Worm (Caenorhabditis elegans): ENCODE measurements around the gene C03A3.1.

The C03A3.1 gene

DNA sequence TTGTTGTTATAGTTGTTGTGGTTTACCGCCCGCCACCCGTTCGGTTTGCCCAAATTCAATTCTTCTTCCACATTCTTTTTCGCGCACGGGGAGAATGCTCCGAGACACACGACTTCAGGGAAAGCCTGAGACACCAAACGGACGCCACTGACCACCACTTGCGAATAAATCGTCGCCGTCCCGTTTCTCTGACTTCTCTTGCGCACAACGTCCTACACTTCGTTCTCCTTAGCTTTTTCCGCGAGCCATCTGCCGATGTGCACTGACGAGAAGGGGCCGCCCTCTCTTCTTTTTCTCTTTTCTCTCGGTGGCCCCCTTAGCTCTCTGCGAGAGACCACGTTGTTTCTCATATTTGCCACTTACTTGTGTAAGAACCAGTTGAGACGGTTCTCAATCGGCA lies at the start of gene C03A3.1:
TSS of gene C03A3.1 (plus strand) at position 291 of the 400 bp plus-strand sequence.
- TF ChIP-seq pqm-1 (tag; optimal IDR thresholded peaks at IDR 0.05) (no peak), nfya-1 (tag; optimal IDR thresholded peaks at IDR 0.05) (no peak), ceh-2 (tag; optimal IDR thresholded peaks at IDR 0.05) (peak; percentile 12), fkh-6 (tag; optimal IDR thresholded peaks at IDR 0.05) (no peak), pag-3 (tag; optimal IDR thresholded peaks at IDR 0.05; ENCODE audit: borderline replicate concordance) (no peak), dmd-4 (tag; optimal IDR thresholded peaks at IDR 0.05; ENCODE audit: borderline replicate concordance) (no peak), T23F11.4 (GFP tag; optimal IDR thresholded peaks at IDR 0.05) (no peak), ceh-24 (tag; optimal IDR thresholded peaks at IDR 0.05) (no peak), ceh-6 (GFP tag; optimal IDR thresholded peaks at IDR 0.05) (no peak), ceh-31 (tag; optimal IDR thresholded peaks at IDR 0.05) (peak; percentile 75), tbx-2 (tag; optimal IDR thresholded peaks at IDR 0.05) (peak; percentile 49), K09A11.1 (tag; optimal IDR thresholded peaks at IDR 0.05; ENCODE audit: insufficient read depth) (no peak), ztf-16 (tag; optimal IDR thresholded peaks at IDR 0.05) (no peak), sox-4 (tag; optimal IDR thresholded peaks at IDR 0.05) (no peak), ahr-1 (tag; optimal IDR thresholded peaks at IDR 0.05) (no peak), ceh-18 (tag; optimal IDR thresholded peaks at IDR 0.05) (peak; percentile 1), madf-2 (tag; optimal IDR thresholded peaks at IDR 0.05) (no peak), ceh-30 (tag; optimal IDR thresholded peaks at IDR 0.05) (no peak), pros-1 (tag; optimal IDR thresholded peaks at IDR 0.05) (no peak), ceh-48 (tag; optimal IDR thresholded peaks at IDR 0.05) (no peak), npax-4 (tag; optimal IDR thresholded peaks at IDR 0.05) (no peak), unc-42 (tag; optimal IDR thresholded peaks at IDR 0.05) (peak; percentile 51), hlh-30 (tag; optimal IDR thresholded peaks at IDR 0.05; ENCODE audit: insufficient read depth) (no peak), ama-1 (optimal IDR thresholded peaks at IDR 0.05) (no peak), ceh-19 (GFP tag; optimal IDR thresholded peaks at IDR 0.05) (peak; percentile 39), K02D7.2 (tag; optimal IDR thresholded peaks at IDR 0.05) (no peak), hlh-13 (GFP tag; optimal IDR thresholded peaks at IDR 0.05) (no peak), sox-2 (GFP tag; IDR thresholded peaks at IDR 0.05) (no peak), ets-4 (tag; optimal IDR thresholded peaks at IDR 0.05) (no peak), pha-4 (tag; optimal IDR thresholded peaks at IDR 0.05) (no peak), nhr-11 (tag; optimal IDR thresholded peaks at IDR 0.05) (no peak), lin-11 (tag; optimal IDR thresholded peaks at IDR 0.05) (no peak), rnt-1 (tag; optimal IDR thresholded peaks at IDR 0.05) (peak; percentile 49), pax-1 (tag; optimal IDR thresholded peaks at IDR 0.05) (no peak), pat-9 (tag; optimal IDR thresholded peaks at IDR 0.05) (no peak), unc-55 (GFP tag; optimal IDR thresholded peaks at IDR 0.05) (no peak), unc-86 (tag; optimal IDR thresholded peaks at IDR 0.05) (no peak), Y22D7AL.16 (tag; optimal IDR thresholded peaks at IDR 0.05) (no peak), lim-6 (tag; optimal IDR thresholded peaks at IDR 0.05) (no peak), ref-2 (tag; optimal IDR thresholded peaks at IDR 0.05) (peak; percentile 16), sdc-2 (tag; optimal IDR thresholded peaks at IDR 0.05) (peak; percentile 69), tbx-7 (tag; optimal IDR thresholded peaks at IDR 0.05) (no peak), fax-1 (tag; optimal IDR thresholded peaks at IDR 0.05) (peak; percentile 11), ceh-14 (tag; optimal IDR thresholded peaks at IDR 0.05) (peak; percentile 38), eyg-1 (tag; optimal IDR thresholded peaks at IDR 0.05) (no peak), che-1 (tag; optimal IDR thresholded peaks at IDR 0.05) (no peak), zip-5 (tag; optimal IDR thresholded peaks at IDR 0.05) (no peak), hlh-15 (tag; optimal IDR thresholded peaks at IDR 0.05) (no peak), dve-1 (tag; optimal IDR thresholded peaks at IDR 0.05) (no peak), ceh-9 (tag; optimal IDR thresholded peaks at IDR 0.05) (no peak), ttx-3 (tag; optimal IDR thresholded peaks at IDR 0.05) (no peak), elt-2 (tag; optimal IDR thresholded peaks at IDR 0.05) (no peak), odd-2 (tag; optimal IDR thresholded peaks at IDR 0.05) (no peak), nhr-232 (tag; optimal IDR thresholded peaks at IDR 0.05) (peak; percentile 3)
